Fruit fly (Drosophila melanogaster): Measurements from ENCODE around the gene tos.

DNA sequence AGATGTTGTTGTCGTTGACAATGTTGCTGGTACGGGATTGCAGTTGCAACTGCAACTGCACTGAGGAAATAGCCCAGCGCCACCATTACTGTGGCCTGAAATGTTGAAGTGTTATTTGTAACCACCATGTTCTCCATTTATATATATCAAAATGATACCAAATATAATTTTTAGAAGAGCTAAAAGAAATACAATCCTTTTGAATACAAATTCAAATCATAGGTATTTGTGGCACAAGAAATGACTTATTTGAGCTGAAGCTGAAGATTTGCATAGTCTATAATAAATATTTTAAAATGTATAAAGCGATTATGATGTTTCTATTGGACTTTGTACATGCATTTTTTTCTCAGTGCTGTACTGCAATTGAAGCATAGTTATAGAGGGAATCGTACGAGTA is 37.7 kb upstream of the tos start:
- no peak for TF ChIP-seq CG10274 (GFP tag; optimal IDR thresholded peaks at IDR 0.05)
- no peak for TF ChIP-seq vnd (GFP tag; IDR thresholded peaks at IDR 0.05; ENCODE audit: partially characterized antibody)

Measured in whole organism, embryonic.